Worm (Caenorhabditis elegans) whole organism, L1 larva: ENCODE results near the gene nhr-57.

Experiments
- C16A3.4 ChIP-seq: fragments of 150-350 bp; optimal IDR thresholded peaks from 2 replicates; lab custom pipeline; 2014; ENCODE audit warnings: missing biosample characterization, missing genetic modification characterization
- alr-1 ChIP-seq: fragments of 200-800 bp; sonication (Bioruptor generic); optimal IDR thresholded peaks from 2 replicates; lab custom pipeline; 2018; ENCODE audit warnings: borderline replicate concordance, mild to moderate bottlenecking, missing genetic modification characterization, missing compliant biosample characterization
- ama-1 ChIP-seq: fragments of 150-350 bp; optimal IDR thresholded peaks from 2 replicates; lab custom pipeline; 2014
- ceh-8 ChIP-seq: fragments of 200-800 bp; sonication (Bioruptor generic); optimal IDR thresholded peaks from 2 replicates; lab custom pipeline; 2018; ENCODE audit warnings: mild to moderate bottlenecking, missing genetic modification characterization, moderate library complexity, missing compliant biosample characterization
- ceh-82 ChIP-seq, 3 experiments: fragments of 150-350 bp in 1 of 3; sonication (generic microtip) in 2 of 3; optimal IDR thresholded peaks; 2 replicates each; lab custom pipeline; 2014 to 2017; ENCODE audit warnings: missing biosample characterization in 3 of 3, missing genetic modification characterization in 3 of 3
- fkh-10 ChIP-seq: sonication (generic microtip); optimal IDR thresholded peaks from 2 replicates; lab custom pipeline; 2017; ENCODE audit warnings: missing biosample characterization, missing genetic modification reagents, missing genetic modification characterization
- fkh-8 ChIP-seq: sonication (generic microtip); optimal IDR thresholded peaks from 2 replicates; lab custom pipeline; 2016; ENCODE audit warnings: mild to moderate bottlenecking, missing genetic modification characterization, missing compliant biosample characterization
- jun-1 ChIP-seq: fragments of 150-350 bp; optimal IDR thresholded peaks from 2 replicates; lab custom pipeline; 2014; ENCODE audit warnings: missing biosample characterization, missing genetic modification reagents, missing genetic modification characterization
- nhr-237 ChIP-seq: fragments of 150-350 bp; optimal IDR thresholded peaks from 2 replicates; lab custom pipeline; 2014; ENCODE audit warnings: missing biosample characterization, missing genetic modification characterization
- nhr-77 ChIP-seq: fragments of 150-350 bp; optimal IDR thresholded peaks from 2 replicates; lab custom pipeline; 2014; ENCODE audit warnings: missing biosample characterization, missing genetic modification characterization
- snpc-4 ChIP-seq: fragments of 150-350 bp; optimal IDR thresholded peaks from 2 replicates; lab custom pipeline; 2014; ENCODE audit warnings: missing biosample characterization, missing genetic modification characterization

DNA sequence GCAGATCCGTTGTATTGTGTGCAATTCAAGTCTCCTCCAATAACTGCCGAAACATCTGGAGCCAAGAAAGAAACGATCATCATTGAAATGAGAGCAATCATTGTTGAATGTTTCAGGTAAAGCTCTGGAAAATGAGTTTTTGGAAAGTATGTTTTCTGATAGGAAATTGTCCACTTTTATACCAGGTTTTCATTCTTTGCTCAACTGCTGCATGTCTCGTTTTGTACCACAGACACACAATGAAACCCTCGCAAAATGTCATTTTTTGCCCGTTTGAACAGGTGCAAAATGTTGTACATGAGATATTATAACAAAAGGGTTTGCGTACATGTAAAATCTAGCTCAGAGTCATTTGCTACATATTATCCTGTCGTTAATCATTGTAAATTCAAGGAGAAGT, 11.1 kb upstream of the nhr-57 start, which contains the start of gene T05B4.10:
- no peak for TF ChIP-seq ceh-82 (tag; optimal IDR thresholded peaks at IDR 0.05; lab: Kevin White, UChicago)
- no peak for TF ChIP-seq C16A3.4 (tag; lab: Kevin White, UChicago)
- TF ChIP-seq ama-1 (lab: Kevin White, UChicago): no peak
- TF ChIP-seq alr-1 (tag; lab: Kevin White, UChicago): no peak
- TF ChIP-seq fkh-8 (tag; lab: Kevin White, UChicago): no peak
- TF ChIP-seq nhr-77 (tag; lab: Kevin White, UChicago): no peak
- TF ChIP-seq fkh-10 (GFP tag; lab: Kevin White, UChicago): no peak
- TF ChIP-seq jun-1 (tag; lab: Kevin White, UChicago): no peak
- TF ChIP-seq nhr-237: no peak
- no peak for TF ChIP-seq ceh-8 (GFP tag; lab: Kevin White, UChicago)
- TF ChIP-seq snpc-4 (tag; lab: Kevin White, UChicago): no peak
